Fruit fly (Drosophila melanogaster) S2 (cell line): ENCODE measurements around the gene Skp2.

ENCODE experiments used
- CG8478 ChIP-seq: fragments of >200 bp; optimal IDR thresholded peaks from 2 replicates; lab custom pipeline; 2018
- CTCF ChIP-seq, 2 experiments: fragments of >200 bp; optimal IDR thresholded peaks; 2 replicates each; lab custom pipeline; 2018

Skp2 gene

dm6 chr3R:4337580-4337979 lies at the start of gene Skp2, which contains the start of gene CG1103:
TSS of gene Skp2 (minus strand) at chr3R:4337674.
TSS of gene CG1103 (plus strand) at chr3R:4337755.
- TF ChIP-seq CTCF (optimal IDR thresholded peaks at IDR 0.05; lab: Kevin White, UChicago) (peak in 1 of 2 experiments; percentile 34), CG8478 (lab: Kevin White, UChicago) (no peak)

dm6 chr3R:4382165-4382564 lies 44.7 kb upstream of the Skp2 start:
- TF ChIP-seq CTCF (optimal IDR thresholded peaks at IDR 0.05; lab: Kevin White, UChicago): no peak
- TF ChIP-seq CG8478 (lab: Kevin White, UChicago): no peak

- no peak for TF ChIP-seq CG8478 (lab: Kevin White, UChicago)
- no peak for TF ChIP-seq CTCF (optimal IDR thresholded peaks at IDR 0.05; lab: Kevin White, UChicago)
These were observed 43.8 kb upstream of the Skp2 start, which contains the start of gene Cont for dm6 chr3R:4381079-4381919. TSS of gene Cont (plus strand) at chr3R:4381306.

dm6 chr3R:4378363-4379354 lies 41.2 kb upstream of the Skp2 start, which contains the start of gene Sfxn1-3:
TSS of gene Sfxn1-3 (plus strand) at chr3R:4378600.
- TF ChIP-seq CG8478 (lab: Kevin White, UChicago) (no peak), CTCF (optimal IDR thresholded peaks at IDR 0.05; lab: Kevin White, UChicago) (no peak)

- TF ChIP-seq CTCF (optimal IDR thresholded peaks at IDR 0.05; lab: Kevin White, UChicago) (no peak), CG8478 (lab: Kevin White, UChicago) (no peak)
These were observed 24.5 kb upstream of the Skp2 start for dm6 chr3R:4362010-4362409.

dm6 chr3R:4360668-4361110 lies 23.2 kb upstream of the Skp2 start:
- TF ChIP-seq CTCF (optimal IDR thresholded peaks at IDR 0.05; lab: Kevin White, UChicago) (no peak), CG8478 (lab: Kevin White, UChicago) (no peak)

- TF ChIP-seq CG8478 (lab: Kevin White, UChicago) (no peak), CTCF (optimal IDR thresholded peaks at IDR 0.05; lab: Kevin White, UChicago) (peak in 1 of 2 experiments; percentile 24)
These were observed 22.2 kb upstream of the Skp2 start, which contains the start of gene CG1090 for dm6 chr3R:4359625-4360024. TSS of gene CG1090 (plus strand) at chr3R:4359883.

- TF ChIP-seq CTCF (optimal IDR thresholded peaks at IDR 0.05; lab: Kevin White, UChicago) (no peak), CG8478 (lab: Kevin White, UChicago) (no peak)
These were observed 16.1 kb upstream of the Skp2 start for dm6 chr3R:4353569-4353968.

dm6 chr3R:4350199-4350598 lies 12.7 kb upstream of the Skp2 start:
- TF ChIP-seq CG8478 (lab: Kevin White, UChicago) (no peak), CTCF (optimal IDR thresholded peaks at IDR 0.05; lab: Kevin White, UChicago) (no peak)

- TF ChIP-seq CG8478 (lab: Kevin White, UChicago): no peak
- TF ChIP-seq CTCF (optimal IDR thresholded peaks at IDR 0.05; lab: Kevin White, UChicago): no peak
These were observed 10.8 kb upstream of the Skp2 start for dm6 chr3R:4348197-4348814.

dm6 chr3R:4346636-4347035 lies 9.2 kb upstream of the Skp2 start, which contains the start of gene hkb:
TSS of gene hkb (minus strand) at chr3R:4346646.
- TF ChIP-seq CG8478 (lab: Kevin White, UChicago): no peak
- TF ChIP-seq CTCF (optimal IDR thresholded peaks at IDR 0.05; lab: Kevin White, UChicago): no peak

dm6 chr3R:4341177-4341576 lies 3.7 kb upstream of the Skp2 start:
- TF ChIP-seq CG8478 (lab: Kevin White, UChicago) (no peak), CTCF (optimal IDR thresholded peaks at IDR 0.05; lab: Kevin White, UChicago) (no peak)

dm6 chr3R:4340174-4340573 lies 2.7 kb upstream of the Skp2 start:
- TF ChIP-seq CG8478 (lab: Kevin White, UChicago) (no peak), CTCF (optimal IDR thresholded peaks at IDR 0.05; lab: Kevin White, UChicago) (no peak)

dm6 chr3R:4334798-4335197 lies 2.7 kb downstream of the Skp2 start, which contains the start of gene CG14645:
TSS of gene CG14645 (plus strand) at chr3R:4335098.
- TF ChIP-seq CG8478 (lab: Kevin White, UChicago) (no peak), CTCF (optimal IDR thresholded peaks at IDR 0.05; lab: Kevin White, UChicago) (no peak)
